Fruit fly (Drosophila melanogaster): Measurements from ENCODE around the gene CG2187.

Gene CG2187

dm6 chr3R:31765145-31765544, 6.7 kb upstream of the CG2187 start:
- no peak for TF ChIP-seq h (optimal IDR thresholded peaks at IDR 0.05)
- TF ChIP-seq insv (optimal IDR thresholded peaks at IDR 0.05) = no peak
- no peak for TF ChIP-seq psq (optimal IDR thresholded peaks at IDR 0.05)

dm6 chr3R:31764672-31765071, 6.2 kb upstream of the CG2187 start, which contains the start of gene CG2150:
CG2150 (minus strand) TSS chr3R:31764772.
- no peak for TF ChIP-seq insv (optimal IDR thresholded peaks at IDR 0.05)
- no peak for TF ChIP-seq Sin3A (optimal IDR thresholded peaks at IDR 0.05)
- TF ChIP-seq ttk (optimal IDR thresholded peaks at IDR 0.05) = no peak

dm6 chr3R:31762672-31763071, 4.2 kb upstream of the CG2187 start:
- TF ChIP-seq insv (optimal IDR thresholded peaks at IDR 0.05) = no peak
- no peak for TF ChIP-seq ttk (optimal IDR thresholded peaks at IDR 0.05)
- no peak for TF ChIP-seq psq (optimal IDR thresholded peaks at IDR 0.05)
- TF ChIP-seq h (optimal IDR thresholded peaks at IDR 0.05) = no peak
- no peak for TF ChIP-seq Myc (optimal IDR thresholded peaks at IDR 0.05)
- no peak for TF ChIP-seq Sin3A (optimal IDR thresholded peaks at IDR 0.05)

- TF ChIP-seq ttk (optimal IDR thresholded peaks at IDR 0.05) = no peak
Measured at dm6 chr3R:31761529-31762009, 3.1 kb upstream of the CG2187 start, which contains the start of gene Smvt. Smvt (minus strand) TSS chr3R:31761579.

DNA sequence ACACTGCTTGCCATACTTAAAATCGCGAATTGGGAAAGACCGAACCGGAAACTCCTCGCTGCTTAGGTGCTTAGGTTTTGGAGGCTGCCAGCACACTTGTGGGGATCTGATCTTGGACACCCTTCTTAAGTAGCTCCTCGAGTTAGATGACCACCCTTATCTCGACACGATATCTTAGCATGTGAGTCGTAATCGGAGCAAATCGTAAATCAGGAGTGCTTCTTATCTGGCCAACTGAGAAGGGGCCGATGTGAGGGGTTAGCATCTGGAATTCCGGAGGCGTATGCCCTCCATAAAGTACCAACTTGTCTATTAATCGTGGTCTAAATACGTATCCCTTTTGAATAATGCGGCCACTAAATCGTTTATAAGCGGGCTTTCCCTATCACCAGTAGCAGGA, 3.8 kb downstream of the CG2187 start, which contains the start of gene salt:
salt (minus strand) TSS at position 101 of the 400 bp plus-strand sequence.
- no peak for TF ChIP-seq ttk (optimal IDR thresholded peaks at IDR 0.05)

- peak; percentile 75 for TF ChIP-seq psq (optimal IDR thresholded peaks at IDR 0.05)
- no peak for TF ChIP-seq Myc (optimal IDR thresholded peaks at IDR 0.05)
Measured at dm6 chr3R:31748093-31748996, 10.1 kb downstream of the CG2187 start.

DNA sequence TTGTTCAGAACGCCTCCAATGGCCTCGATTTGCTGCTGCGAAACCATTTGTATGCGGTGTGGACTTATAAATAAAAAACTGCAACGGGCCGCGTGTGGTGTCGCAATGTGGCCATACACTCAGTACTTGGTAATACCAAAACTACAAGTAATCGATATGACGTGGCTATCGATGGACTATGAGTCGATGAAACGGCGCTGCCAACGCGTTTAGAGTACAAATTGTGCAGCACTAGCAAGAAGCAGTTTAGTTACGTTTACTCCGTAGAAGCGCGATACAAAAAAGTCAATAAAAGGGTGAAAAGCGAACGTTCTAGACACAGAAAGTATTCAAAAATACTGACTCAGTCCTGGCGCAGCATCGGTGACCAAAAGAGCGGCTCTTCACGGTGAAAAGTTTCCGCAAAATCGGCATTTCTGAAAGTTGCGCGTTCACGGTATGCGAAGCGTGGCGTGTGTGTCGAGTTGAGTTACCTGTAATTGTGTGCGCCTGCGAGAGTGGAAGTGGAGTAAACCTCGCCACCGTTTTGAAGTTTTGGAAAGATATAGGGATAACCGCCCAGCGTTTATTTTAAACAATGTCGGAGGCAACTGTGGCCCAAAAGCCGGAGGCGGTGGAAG, 10.9 kb downstream of the CG2187 start, which contains the start of the genes nero and CG1910:
nero (minus strand) TSS at position 130 of the 620 bp plus-strand sequence.
CG1910 (plus strand) TSS at position 215 of the 620 bp plus-strand sequence.
- TF ChIP-seq psq (optimal IDR thresholded peaks at IDR 0.05) (no peak), insv (optimal IDR thresholded peaks at IDR 0.05) (no peak), h (optimal IDR thresholded peaks at IDR 0.05) (no peak), Sin3A (optimal IDR thresholded peaks at IDR 0.05) (no peak), ttk (optimal IDR thresholded peaks at IDR 0.05) (no peak), Myc (optimal IDR thresholded peaks at IDR 0.05) (no peak)

DNA sequence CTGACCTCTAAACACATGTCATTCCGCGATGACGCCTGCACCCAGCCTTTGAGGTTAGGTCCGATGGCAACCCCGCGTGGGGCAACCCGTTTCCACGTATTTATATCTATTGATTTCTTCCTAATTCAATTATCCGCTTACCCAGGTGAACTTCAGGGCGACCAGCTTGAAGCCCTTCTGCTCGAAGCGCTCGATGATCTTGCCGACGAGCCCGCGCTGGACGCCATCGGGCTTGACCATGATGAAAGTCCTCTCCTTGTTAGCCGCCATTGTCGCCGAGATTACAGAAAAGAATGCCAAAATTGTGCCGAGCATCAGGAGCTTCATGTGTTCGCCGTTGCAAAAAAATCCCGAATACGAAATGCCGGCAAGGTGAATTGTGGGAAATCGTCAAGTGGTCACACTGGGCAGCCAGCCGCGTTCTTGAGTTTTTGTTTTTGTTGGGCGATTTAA, 12.8 kb downstream of the CG2187 start, which contains the start of gene awd:
awd (minus strand) TSS at position 449 of the 453 bp plus-strand sequence.
- no peak for TF ChIP-seq psq (optimal IDR thresholded peaks at IDR 0.05)
- no peak for TF ChIP-seq Myc (optimal IDR thresholded peaks at IDR 0.05)
- TF ChIP-seq insv (optimal IDR thresholded peaks at IDR 0.05) = no peak
- no peak for TF ChIP-seq h (optimal IDR thresholded peaks at IDR 0.05)
- TF ChIP-seq ttk (optimal IDR thresholded peaks at IDR 0.05) = no peak
- no peak for TF ChIP-seq Sin3A (optimal IDR thresholded peaks at IDR 0.05)

DNA sequence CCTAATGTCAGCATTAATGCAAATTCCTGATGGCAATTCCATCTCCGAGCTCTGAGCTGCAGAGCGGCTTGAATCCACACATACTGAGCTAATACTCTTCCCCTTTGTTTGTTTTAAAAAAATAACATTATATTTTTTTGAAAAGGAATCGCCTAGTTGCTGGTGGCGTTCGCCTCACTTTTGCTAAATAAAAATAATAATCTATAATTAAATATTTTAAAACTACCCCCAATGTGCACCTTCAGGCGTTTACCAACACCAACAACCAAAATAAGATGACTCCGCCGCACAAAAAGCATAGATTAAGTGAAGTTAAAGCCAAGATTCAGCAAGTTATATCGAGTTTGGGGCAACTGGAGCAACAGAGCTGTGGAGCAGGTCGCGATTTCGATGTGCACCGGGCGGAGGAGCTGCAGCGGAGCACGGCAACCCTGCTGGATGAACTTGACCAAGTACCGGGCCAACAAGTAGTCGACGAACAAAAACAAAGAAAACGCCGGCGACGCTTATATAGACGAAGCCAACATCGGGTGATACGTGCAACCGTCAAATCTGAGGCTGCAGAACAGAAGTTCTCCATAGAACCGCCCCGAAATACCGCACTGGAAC, 14.3 kb downstream of the CG2187 start, which contains the start of gene CG1896:
CG1896 (plus strand) TSS at position 239 of the 609 bp plus-strand sequence.
- TF ChIP-seq psq (optimal IDR thresholded peaks at IDR 0.05) (no peak), insv (optimal IDR thresholded peaks at IDR 0.05) (no peak), h (optimal IDR thresholded peaks at IDR 0.05) (no peak), Sin3A (optimal IDR thresholded peaks at IDR 0.05) (no peak), Myc (optimal IDR thresholded peaks at IDR 0.05) (no peak), ttk (optimal IDR thresholded peaks at IDR 0.05) (no peak)

- TF ChIP-seq insv (optimal IDR thresholded peaks at IDR 0.05) = no peak
- TF ChIP-seq h (optimal IDR thresholded peaks at IDR 0.05) = no peak
- TF ChIP-seq Myc (optimal IDR thresholded peaks at IDR 0.05) = no peak
- no peak for TF ChIP-seq psq (optimal IDR thresholded peaks at IDR 0.05)
- no peak for TF ChIP-seq Sin3A (optimal IDR thresholded peaks at IDR 0.05)
- no peak for TF ChIP-seq ttk (optimal IDR thresholded peaks at IDR 0.05)
Measured at dm6 chr3R:31743279-31743678, 15.2 kb downstream of the CG2187 start, which contains the start of gene Tbca. Tbca (plus strand) TSS chr3R:31743490.

- TF ChIP-seq insv (optimal IDR thresholded peaks at IDR 0.05) (no peak), ttk (optimal IDR thresholded peaks at IDR 0.05) (no peak), Sin3A (optimal IDR thresholded peaks at IDR 0.05) (no peak), h (optimal IDR thresholded peaks at IDR 0.05) (no peak), psq (optimal IDR thresholded peaks at IDR 0.05) (no peak), Myc (optimal IDR thresholded peaks at IDR 0.05) (no peak)
Measured at dm6 chr3R:31741278-31741677, 17.2 kb downstream of the CG2187 start.

dm6 chr3R:31739067-31739786, 19.2 kb downstream of the CG2187 start:
- no peak for TF ChIP-seq Sin3A (optimal IDR thresholded peaks at IDR 0.05)
- TF ChIP-seq psq (optimal IDR thresholded peaks at IDR 0.05) = no peak
- no peak for TF ChIP-seq ttk (optimal IDR thresholded peaks at IDR 0.05)
- TF ChIP-seq h (optimal IDR thresholded peaks at IDR 0.05) = no peak
- no peak for TF ChIP-seq insv (optimal IDR thresholded peaks at IDR 0.05)
- no peak for TF ChIP-seq Myc (optimal IDR thresholded peaks at IDR 0.05)
